Fruit fly (Drosophila melanogaster) S2 (cell line): ENCODE data around the gene CG15283.

ENCODE experiments used
- CG8478 ChIP-seq: fragments of >200 bp; optimal IDR thresholded peaks from 2 replicates; lab custom pipeline; 2018
- CTCF ChIP-seq, 2 experiments: fragments of >200 bp; optimal IDR thresholded peaks; 2 replicates each; lab custom pipeline; 2018

DNA sequence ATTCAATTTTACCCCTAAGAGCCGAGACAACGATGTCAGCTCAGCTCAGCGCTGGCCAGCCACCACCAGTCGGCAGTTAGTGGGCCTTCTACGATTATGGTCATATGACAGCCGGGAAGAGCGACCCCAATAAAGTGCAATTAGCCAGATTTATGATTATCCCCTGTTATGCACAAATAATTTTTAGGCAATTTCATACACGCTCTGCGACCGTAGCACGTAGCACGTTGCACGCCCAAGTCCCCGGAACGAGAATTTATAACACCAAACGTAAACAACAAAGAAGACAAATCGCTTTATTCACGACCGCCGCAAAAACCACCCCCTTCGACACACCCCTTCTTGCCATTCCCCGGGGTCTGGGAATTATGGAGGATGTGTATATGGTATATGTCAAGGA is 3.5 kb upstream of the CG15283 start:
- TF ChIP-seq CG8478 (lab: Kevin White, UChicago) (no peak), CTCF (optimal IDR thresholded peaks at IDR 0.05; lab: Kevin White, UChicago) (no peak)
